Worm (Caenorhabditis elegans): ENCODE data around the gene try-1.

Gene try-1

ce11 chrII:4985961-4986503, 36.7 kb upstream of the try-1 start:
- TF ChIP-seq med-1 (GFP tag; optimal IDR thresholded peaks at IDR 0.05; ENCODE audit: insufficient read depth) (no peak), cog-1 (tag; optimal IDR thresholded peaks at IDR 0.05) (no peak), klf-2 (GFP tag; conservative IDR thresholded peaks at IDR 0.05) (no peak), tab-1 (GFP tag; IDR thresholded peaks at IDR 0.05) (no peak), flt-1 (GFP tag; IDR thresholded peaks at IDR 0.05) (no peak), ref-1 (GFP tag; conservative IDR thresholded peaks at IDR 0.05) (no peak), ztf-23 (GFP tag; IDR thresholded peaks at IDR 0.05) (no peak), T22C8.4 (GFP tag; IDR thresholded peaks at IDR 0.05) (no peak)

ce11 chrII:4984151-4984550, 34.8 kb upstream of the try-1 start:
- TF ChIP-seq med-1 (GFP tag; optimal IDR thresholded peaks at IDR 0.05; ENCODE audit: insufficient read depth) = no peak
- TF ChIP-seq tab-1 (GFP tag; IDR thresholded peaks at IDR 0.05) = no peak
- TF ChIP-seq cog-1 (tag; optimal IDR thresholded peaks at IDR 0.05) = no peak
- TF ChIP-seq ref-1 (GFP tag; conservative IDR thresholded peaks at IDR 0.05) = no peak
- no peak for TF ChIP-seq T22C8.4 (GFP tag; IDR thresholded peaks at IDR 0.05)
- TF ChIP-seq ztf-29 (GFP tag; IDR thresholded peaks at IDR 0.05) = no peak

ce11 chrII:4981682-4982404, 32.5 kb upstream of the try-1 start:
- TF ChIP-seq klf-2 (GFP tag; conservative IDR thresholded peaks at IDR 0.05) (no peak), cog-1 (tag; optimal IDR thresholded peaks at IDR 0.05) (no peak), flt-1 (GFP tag; IDR thresholded peaks at IDR 0.05) (no peak), med-1 (GFP tag; optimal IDR thresholded peaks at IDR 0.05; ENCODE audit: insufficient read depth) (no peak), ztf-23 (GFP tag; IDR thresholded peaks at IDR 0.05) (no peak), ref-1 (GFP tag; conservative IDR thresholded peaks at IDR 0.05) (no peak)

ce11 chrII:4975311-4975710, 26.0 kb upstream of the try-1 start:
- no peak for TF ChIP-seq ztf-29 (GFP tag; IDR thresholded peaks at IDR 0.05)
- TF ChIP-seq klf-2 (GFP tag; conservative IDR thresholded peaks at IDR 0.05) = no peak
- no peak for TF ChIP-seq cog-1 (tag; optimal IDR thresholded peaks at IDR 0.05)
- no peak for TF ChIP-seq ref-1 (GFP tag; conservative IDR thresholded peaks at IDR 0.05)
- TF ChIP-seq med-1 (GFP tag; optimal IDR thresholded peaks at IDR 0.05; ENCODE audit: insufficient read depth) = no peak
- TF ChIP-seq ztf-23 (GFP tag; IDR thresholded peaks at IDR 0.05) = no peak
- no peak for TF ChIP-seq T22C8.4 (GFP tag; IDR thresholded peaks at IDR 0.05)
- no peak for TF ChIP-seq tab-1 (GFP tag; IDR thresholded peaks at IDR 0.05)

- TF ChIP-seq klf-2 (GFP tag; conservative IDR thresholded peaks at IDR 0.05) (no peak), tab-1 (GFP tag; IDR thresholded peaks at IDR 0.05) (no peak), T22C8.4 (GFP tag; IDR thresholded peaks at IDR 0.05) (no peak), flt-1 (GFP tag; IDR thresholded peaks at IDR 0.05) (no peak), cog-1 (tag; optimal IDR thresholded peaks at IDR 0.05) (no peak), ztf-29 (GFP tag; IDR thresholded peaks at IDR 0.05) (no peak), med-1 (GFP tag; optimal IDR thresholded peaks at IDR 0.05; ENCODE audit: insufficient read depth) (no peak), ztf-23 (GFP tag; IDR thresholded peaks at IDR 0.05) (no peak)
Observed at ce11 chrII:4974448-4974951, 25.2 kb upstream of the try-1 start.

ce11 chrII:4968863-4969262, 19.5 kb upstream of the try-1 start, which contains the start of gene shc-2:
TSS of gene shc-2 (plus strand) at chrII:4969163.
- TF ChIP-seq ztf-29 (GFP tag; IDR thresholded peaks at IDR 0.05) = no peak

- TF ChIP-seq cog-1 (tag; optimal IDR thresholded peaks at IDR 0.05) = no peak
- no peak for TF ChIP-seq ztf-29 (GFP tag; IDR thresholded peaks at IDR 0.05)
- no peak for TF ChIP-seq med-1 (GFP tag; optimal IDR thresholded peaks at IDR 0.05; ENCODE audit: insufficient read depth)
- TF ChIP-seq ztf-23 (GFP tag; IDR thresholded peaks at IDR 0.05) = no peak
- TF ChIP-seq tab-1 (GFP tag; IDR thresholded peaks at IDR 0.05) = no peak
- no peak for TF ChIP-seq ref-1 (GFP tag; conservative IDR thresholded peaks at IDR 0.05)
- TF ChIP-seq klf-2 (GFP tag; conservative IDR thresholded peaks at IDR 0.05) = no peak
- TF ChIP-seq T22C8.4 (GFP tag; IDR thresholded peaks at IDR 0.05) = no peak
- TF ChIP-seq flt-1 (GFP tag; IDR thresholded peaks at IDR 0.05) = no peak
Observed at ce11 chrII:4967636-4968035, 18.3 kb upstream of the try-1 start.

- TF ChIP-seq ztf-29 (GFP tag; IDR thresholded peaks at IDR 0.05) (no peak), T22C8.4 (GFP tag; IDR thresholded peaks at IDR 0.05) (no peak), klf-2 (GFP tag; conservative IDR thresholded peaks at IDR 0.05) (no peak), ref-1 (GFP tag; conservative IDR thresholded peaks at IDR 0.05) (no peak), flt-1 (GFP tag; IDR thresholded peaks at IDR 0.05) (no peak), cog-1 (tag; optimal IDR thresholded peaks at IDR 0.05) (no peak), ztf-23 (GFP tag; IDR thresholded peaks at IDR 0.05) (no peak), tab-1 (GFP tag; IDR thresholded peaks at IDR 0.05) (no peak), med-1 (GFP tag; optimal IDR thresholded peaks at IDR 0.05; ENCODE audit: insufficient read depth) (no peak)
Observed at ce11 chrII:4966576-4966975, 17.2 kb upstream of the try-1 start.

- TF ChIP-seq ref-1 (GFP tag; conservative IDR thresholded peaks at IDR 0.05) = no peak
- TF ChIP-seq T22C8.4 (GFP tag; IDR thresholded peaks at IDR 0.05) = no peak
- no peak for TF ChIP-seq ztf-23 (GFP tag; IDR thresholded peaks at IDR 0.05)
- no peak for TF ChIP-seq ztf-29 (GFP tag; IDR thresholded peaks at IDR 0.05)
- no peak for TF ChIP-seq klf-2 (GFP tag; conservative IDR thresholded peaks at IDR 0.05)
- no peak for TF ChIP-seq tab-1 (GFP tag; IDR thresholded peaks at IDR 0.05)
- no peak for TF ChIP-seq med-1 (GFP tag; optimal IDR thresholded peaks at IDR 0.05; ENCODE audit: insufficient read depth)
- no peak for TF ChIP-seq flt-1 (GFP tag; IDR thresholded peaks at IDR 0.05)
- no peak for TF ChIP-seq cog-1 (tag; optimal IDR thresholded peaks at IDR 0.05)
Observed at ce11 chrII:4960690-4961089, 11.4 kb upstream of the try-1 start.

ce11 chrII:4959719-4960118, 10.4 kb upstream of the try-1 start, which contains the start of gene ulp-2:
TSS of gene ulp-2 (minus strand) at chrII:4959876.
- TF ChIP-seq ztf-23 (GFP tag; IDR thresholded peaks at IDR 0.05) = 0 out of 2 replicates have a peak, but pooled peaks have one; percentile 19
- no peak for TF ChIP-seq T22C8.4 (GFP tag; IDR thresholded peaks at IDR 0.05)
- no peak for TF ChIP-seq ztf-29 (GFP tag; IDR thresholded peaks at IDR 0.05)

Measured in whole organism, midembryonic.